Worm (Caenorhabditis elegans) whole organism, L3 larva: ENCODE measurements around the gene fkh-7.

Experiments used
- R02D3.7 ChIP-seq: fragments of 150-350 bp; optimal IDR thresholded peaks from 2 replicates; lab custom pipeline; 2014; ENCODE audit warnings: missing biosample characterization, missing genetic modification characterization
- ZK546.5 ChIP-seq: sonication (generic microtip); optimal IDR thresholded peaks from 2 replicates; lab custom pipeline; 2017; ENCODE audit warnings: missing biosample characterization, missing genetic modification characterization
- aly-2 ChIP-seq: fragments of 150-350 bp; optimal IDR thresholded peaks from 2 replicates; lab custom pipeline; 2014; ENCODE audit warnings: missing biosample characterization, missing genetic modification characterization
- ceh-16 ChIP-seq: sonication (generic microtip); optimal IDR thresholded peaks from 2 replicates; lab custom pipeline; 2017; ENCODE audit warnings: missing biosample characterization, missing genetic modification characterization
- ceh-28 ChIP-seq: fragments of 150-350 bp; optimal IDR thresholded peaks from 2 replicates; lab custom pipeline; 2014; ENCODE audit warnings: missing biosample characterization, missing genetic modification reagents, missing genetic modification characterization
- daf-12 ChIP-seq: fragments of 150-350 bp; optimal IDR thresholded peaks from 2 replicates; lab custom pipeline; 2014; ENCODE audit warnings: missing biosample characterization, missing genetic modification reagents, missing genetic modification characterization
- egl-5 ChIP-seq: fragments of 150-350 bp; optimal IDR thresholded peaks from 2 replicates; lab custom pipeline; 2017; ENCODE audit warnings: missing biosample characterization, missing genetic modification reagents, missing genetic modification characterization, inconsistent platforms
- elt-2 ChIP-seq: sonication (generic microtip); optimal IDR thresholded peaks from 2 replicates; lab custom pipeline; 2016; ENCODE audit warnings: missing genetic modification reagents, mild to moderate bottlenecking, missing genetic modification characterization, missing compliant biosample characterization
- fkh-10 ChIP-seq: sonication (generic microtip); optimal IDR thresholded peaks from 2 replicates; lab custom pipeline; 2017; ENCODE audit warnings: missing biosample characterization, missing genetic modification reagents, missing genetic modification characterization
- fos-1 ChIP-seq: fragments of 150-350 bp; optimal IDR thresholded peaks from 2 replicates; lab custom pipeline; 2014; ENCODE audit warnings: missing biosample characterization, missing genetic modification characterization
- jun-1 ChIP-seq: fragments of 150-350 bp; optimal IDR thresholded peaks from 2 replicates; lab custom pipeline; 2014; ENCODE audit warnings: missing biosample characterization, missing genetic modification reagents, missing genetic modification characterization
- lin-39 ChIP-seq: fragments of 150-350 bp; optimal IDR thresholded peaks from 2 replicates; lab custom pipeline; 2018; ENCODE audit warnings: missing biosample characterization, missing genetic modification reagents, missing genetic modification characterization
- lsy-12 ChIP-seq: sonication (generic microtip); optimal IDR thresholded peaks from 2 replicates; lab custom pipeline; 2016; ENCODE audit warnings: mild to moderate bottlenecking, missing genetic modification characterization, missing compliant biosample characterization
- mml-1 ChIP-seq: fragments of 150-350 bp; sonication (generic microtip); optimal IDR thresholded peaks from 3 replicates; lab custom pipeline; 2014; ENCODE audit warnings: missing biosample characterization, missing genetic modification characterization
- nfya-1 ChIP-seq: sonication (generic microtip); optimal IDR thresholded peaks from 2 replicates; lab custom pipeline; 2017; ENCODE audit warnings: missing genetic modification characterization, mild to moderate bottlenecking, missing compliant biosample characterization, antibody characterized with exemption, moderate library complexity; ENCODE audit not compliant: insufficient read depth
- nhr-23 ChIP-seq: fragments of 150-350 bp; optimal IDR thresholded peaks from 2 replicates; lab custom pipeline; 2014; ENCODE audit warnings: missing biosample characterization, missing genetic modification reagents, missing genetic modification characterization
- nhr-237 ChIP-seq: fragments of 150-350 bp; optimal IDR thresholded peaks from 2 replicates; lab custom pipeline; 2014; ENCODE audit warnings: missing biosample characterization, missing genetic modification characterization
- nhr-25 ChIP-seq: sonication (generic microtip); optimal IDR thresholded peaks from 2 replicates; lab custom pipeline; 2017; ENCODE audit warnings: missing biosample characterization, missing genetic modification characterization
- nhr-28 ChIP-seq: fragments of 150-350 bp; optimal IDR thresholded peaks from 2 replicates; lab custom pipeline; 2014; ENCODE audit warnings: missing biosample characterization, missing genetic modification characterization
- nhr-43 ChIP-seq: sonication (generic microtip); optimal IDR thresholded peaks from 2 replicates; lab custom pipeline; 2016; ENCODE audit warnings: mild to moderate bottlenecking, missing genetic modification characterization, missing compliant biosample characterization; ENCODE audit not compliant: poor library complexity, severe bottlenecking
- nhr-77 ChIP-seq: fragments of 150-350 bp; optimal IDR thresholded peaks from 2 replicates; lab custom pipeline; 2014; ENCODE audit warnings: missing biosample characterization, missing genetic modification characterization
- pha-4 ChIP-seq: fragments of 150-350 bp; optimal IDR thresholded peaks from 2 replicates; lab custom pipeline; 2014; ENCODE audit warnings: missing biosample characterization, missing genetic modification reagents, missing genetic modification characterization
- pqm-1 ChIP-seq: fragments of 150-350 bp; optimal IDR thresholded peaks from 2 replicates; lab custom pipeline; 2017; ENCODE audit warnings: missing biosample characterization, missing genetic modification characterization, inconsistent platforms
- skn-1 ChIP-seq: fragments of 150-350 bp; optimal IDR thresholded peaks from 2 replicates; lab custom pipeline; 2014; ENCODE audit warnings: missing biosample characterization, missing genetic modification characterization
- snpc-4 ChIP-seq: fragments of 150-350 bp; optimal IDR thresholded peaks from 2 replicates; lab custom pipeline; 2014; ENCODE audit warnings: missing biosample characterization, missing genetic modification characterization
- unc-39 ChIP-seq: sonication (generic microtip); optimal IDR thresholded peaks from 4 replicates; lab custom pipeline; 2017; ENCODE audit warnings: missing biosample characterization, missing genetic modification characterization
- unc-62 ChIP-seq: fragments of 150-350 bp; sonication (generic microtip); optimal IDR thresholded peaks from 4 replicates; lab custom pipeline; 2014; ENCODE audit warnings: missing biosample characterization, missing genetic modification reagents, missing genetic modification characterization

The fkh-7 gene

DNA sequence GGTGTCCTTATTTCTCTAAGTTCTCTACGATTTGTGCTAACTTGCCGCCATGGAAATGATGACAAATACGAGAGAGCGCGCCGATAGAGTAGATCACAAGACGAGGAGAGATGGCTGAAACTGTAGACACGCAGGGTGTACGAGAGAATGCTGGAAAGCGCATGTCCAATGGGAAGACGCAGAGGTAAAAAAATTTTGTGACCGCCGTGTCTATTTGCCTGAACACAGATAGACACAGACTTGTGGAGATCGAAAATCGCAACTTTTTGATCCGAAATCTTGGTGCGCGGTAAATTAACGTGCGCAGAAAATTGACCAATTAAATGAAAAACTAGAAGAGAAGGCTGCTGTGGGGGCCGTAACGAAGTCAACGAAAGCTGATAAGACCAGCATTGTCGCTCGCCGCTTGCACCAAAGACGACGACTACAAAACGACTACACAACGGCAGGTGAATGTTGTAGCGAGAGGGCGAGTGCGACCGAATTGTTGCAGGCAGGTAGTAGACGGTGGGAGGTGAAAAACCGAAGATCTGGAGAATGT lies 72.7 kb downstream of the fkh-7 start (continued):
- TF ChIP-seq nhr-28 (tag; lab: Kevin White, UChicago) (no peak), ZK546.5 (tag; lab: Kevin White, UChicago) (no peak), pha-4 (peak; percentile 81), egl-5 (tag; lab: Kevin White, UChicago) (no peak), nhr-237 (tag; lab: Kevin White, UChicago) (no peak), fkh-10 (GFP tag; lab: Kevin White, UChicago) (no peak), lsy-12 (tag; lab: Kevin White, UChicago) (peak; percentile 49), nhr-25 (tag; lab: Kevin White, UChicago) (peak; percentile 94), skn-1 (tag; lab: Kevin White, UChicago) (no peak)

DNA sequence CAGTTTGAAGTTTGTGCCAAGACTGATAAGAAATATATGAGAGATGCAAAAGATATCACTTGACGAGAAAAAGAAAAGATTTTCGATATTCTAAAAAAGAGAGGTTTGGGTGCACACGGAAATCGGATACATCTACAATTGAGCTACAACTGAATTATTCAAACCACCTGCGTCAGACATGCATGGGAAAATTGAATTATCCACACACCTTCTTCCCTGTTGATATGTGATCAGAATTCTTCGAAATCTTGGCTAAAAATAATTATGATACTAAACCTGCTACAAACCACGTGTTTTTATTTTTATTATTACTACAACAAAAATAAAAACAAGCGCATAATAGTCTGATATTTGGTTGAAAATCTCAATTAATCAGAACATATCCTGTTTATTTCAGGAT lies 73.7 kb downstream of the fkh-7 start:
- TF ChIP-seq fos-1 (tag; lab: Kevin White, UChicago) (no peak), lsy-12 (tag; lab: Kevin White, UChicago) (no peak), ceh-28 (tag; lab: Kevin White, UChicago) (no peak), nfya-1 (no peak), daf-12 (tag; lab: Kevin White, UChicago) (no peak), elt-2 (peak; percentile 52), snpc-4 (no peak), aly-2 (tag; lab: Kevin White, UChicago) (no peak)

DNA sequence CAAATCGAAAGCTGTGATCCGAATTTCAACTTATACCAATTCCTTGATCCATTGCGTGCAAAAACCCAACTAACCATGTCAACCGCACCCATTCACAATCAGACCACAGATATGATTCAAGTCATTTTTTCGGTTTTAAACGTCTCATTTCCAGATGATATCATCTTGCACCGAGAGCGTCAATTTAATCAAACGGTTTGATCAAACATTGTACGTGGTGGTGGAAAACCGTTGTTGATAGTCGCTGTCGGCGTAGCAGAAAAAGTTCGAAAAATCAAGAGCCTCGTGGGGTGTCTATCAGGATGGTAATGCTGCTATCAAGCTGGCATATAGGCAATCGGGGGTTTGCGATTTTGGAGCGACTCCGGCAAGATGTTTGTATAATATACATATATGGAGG lies 74.4 kb downstream of the fkh-7 start:
- TF ChIP-seq nhr-43 (tag; lab: Kevin White, UChicago), result no peak
- TF ChIP-seq pqm-1 (tag; lab: Kevin White, UChicago), result peak; percentile 88
- TF ChIP-seq elt-2, result peak; percentile 68

DNA sequence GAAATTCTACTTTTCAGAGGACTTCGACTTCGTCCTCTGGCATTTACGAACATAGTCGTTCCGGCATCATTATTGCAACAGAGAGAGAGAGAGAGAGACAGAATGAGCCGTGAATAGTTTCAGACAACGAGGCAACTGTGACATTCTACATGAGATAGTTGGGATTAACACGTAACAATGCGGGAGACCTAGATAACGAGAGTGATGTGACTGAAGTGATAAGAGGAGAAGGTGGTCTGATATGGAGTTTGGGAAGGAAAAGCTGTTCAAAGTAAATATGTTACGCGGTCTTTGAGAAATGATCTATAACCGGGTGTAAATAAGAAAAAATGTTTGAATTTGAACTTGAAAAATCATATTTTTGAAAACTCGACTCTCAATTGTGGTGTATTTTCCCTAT lies 75.0 kb downstream of the fkh-7 start:
- TF ChIP-seq mml-1 (tag; lab: Kevin White, UChicago), result no peak
- TF ChIP-seq pqm-1 (tag; lab: Kevin White, UChicago), result peak; percentile 95
- peak; percentile 58 for TF ChIP-seq jun-1 (tag; lab: Kevin White, UChicago)
- TF ChIP-seq R02D3.7 (tag; lab: Kevin White, UChicago), result no peak
- TF ChIP-seq skn-1 (tag; lab: Kevin White, UChicago), result no peak
- TF ChIP-seq lin-39 (tag; lab: Kevin White, UChicago), result no peak
- TF ChIP-seq unc-39, result no peak
- TF ChIP-seq elt-2, result peak; percentile 86
- peak; percentile 21 for TF ChIP-seq nfya-1
- TF ChIP-seq fos-1 (tag; lab: Kevin White, UChicago), result no peak
- no peak for TF ChIP-seq nhr-77 (tag; lab: Kevin White, UChicago)
- TF ChIP-seq snpc-4, result no peak
- no peak for TF ChIP-seq unc-62 (GFP tag; lab: Kevin White, UChicago)
- TF ChIP-seq nhr-23 (tag; lab: Kevin White, UChicago), result no peak
- no peak for TF ChIP-seq ceh-16
- TF ChIP-seq pha-4, result peak; percentile 71
